Worm (Caenorhabditis elegans) whole organism, late embryonic: ENCODE measurements around the gene fox-1.
A peak's percentile ranks its signal among the peaks of the same experiment; 100 is the strongest.

Experiments used
- ama-1 ChIP-seq: fragments of 150-350 bp; optimal IDR thresholded peaks from 2 replicates; lab custom pipeline; 2014
- ceh-24 ChIP-seq: sonication (generic microtip); optimal IDR thresholded peaks from 2 replicates; lab custom pipeline; 2016; ENCODE audit warnings: mild to moderate bottlenecking, missing genetic modification characterization, missing compliant biosample characterization
- che-1 ChIP-seq: sonication (generic microtip); optimal IDR thresholded peaks from 2 replicates; lab custom pipeline; 2016; ENCODE audit warnings: mild to moderate bottlenecking, missing genetic modification characterization, missing compliant biosample characterization
- dmd-4 ChIP-seq: sonication (generic microtip); optimal IDR thresholded peaks from 2 replicates; lab custom pipeline; 2016; ENCODE audit warnings: borderline replicate concordance, missing genetic modification characterization, missing compliant biosample characterization
- elt-2 ChIP-seq: sonication (generic microtip); optimal IDR thresholded peaks from 2 replicates; lab custom pipeline; 2016; ENCODE audit warnings: missing genetic modification reagents, missing genetic modification characterization, missing compliant biosample characterization
- eyg-1 ChIP-seq: sonication (generic microtip); optimal IDR thresholded peaks from 2 replicates; lab custom pipeline; 2016; ENCODE audit warnings: missing genotype, missing genetic modification characterization, missing compliant biosample characterization
- nfya-1 ChIP-seq: sonication (generic microtip); optimal IDR thresholded peaks from 2 replicates; lab custom pipeline; 2017; ENCODE audit warnings: missing genetic modification characterization, mild to moderate bottlenecking, missing compliant biosample characterization, antibody characterized with exemption, moderate library complexity
- nhr-232 ChIP-seq: sonication (generic microtip); optimal IDR thresholded peaks from 2 replicates; lab custom pipeline; 2016; ENCODE audit warnings: missing genetic modification characterization, missing compliant biosample characterization
- npax-4 ChIP-seq: sonication (generic microtip); optimal IDR thresholded peaks from 2 replicates; lab custom pipeline; 2016; ENCODE audit warnings: missing genetic modification characterization, missing compliant biosample characterization
- odd-2 ChIP-seq: sonication (generic microtip); optimal IDR thresholded peaks from 2 replicates; lab custom pipeline; 2017; ENCODE audit warnings: antibody characterized with exemption, mild to moderate bottlenecking, missing genetic modification characterization, missing compliant biosample characterization
- pag-3 ChIP-seq: sonication (generic microtip); optimal IDR thresholded peaks from 2 replicates; lab custom pipeline; 2016; ENCODE audit warnings: missing compliant biosample characterization, missing genetic modification characterization, borderline replicate concordance
- pqm-1 ChIP-seq: sonication (generic microtip); optimal IDR thresholded peaks from 2 replicates; lab custom pipeline; 2016; ENCODE audit warnings: missing genetic modification characterization, missing compliant biosample characterization
- pros-1 ChIP-seq: fragments of 150-350 bp; optimal IDR thresholded peaks from 2 replicates; lab custom pipeline; 2014; ENCODE audit warnings: missing biosample characterization, missing genetic modification reagents, missing genetic modification characterization
- unc-55 ChIP-seq: sonication (generic microtip); optimal IDR thresholded peaks from 2 replicates; lab custom pipeline; 2017; ENCODE audit warnings: missing biosample characterization, missing genetic modification reagents, missing genetic modification characterization

ce11 chrX:2426932-2427331 is 32.8 kb downstream of the fox-1 start:
- TF ChIP-seq unc-55 (peak; percentile 68), ceh-24 (tag; lab: Kevin White, UChicago) (no peak), che-1 (tag; lab: Kevin White, UChicago) (no peak), nfya-1 (tag; lab: Kevin White, UChicago) (no peak), elt-2 (tag; lab: Kevin White, UChicago) (no peak), pros-1 (tag; lab: Kevin White, UChicago) (no peak), ama-1 (no peak), eyg-1 (tag; lab: Kevin White, UChicago) (no peak), dmd-4 (no peak), pag-3 (tag; lab: Kevin White, UChicago) (no peak), odd-2 (tag; lab: Kevin White, UChicago) (no peak), nhr-232 (no peak), pqm-1 (tag; lab: Kevin White, UChicago) (no peak), npax-4 (no peak)
